Fruit fly (Drosophila melanogaster) whole organism, prepupa: Measurements from ENCODE around the gene Cse1.

Experiments used
- CG10631 ChIP-seq: fragments of 200-800 bp; sonication (Bioruptor generic); optimal IDR thresholded peaks from 2 replicates; lab custom pipeline; 2016; ENCODE audit warnings: missing biosample characterization, missing genetic modification characterization
- Gug ChIP-seq: fragments of 200-800 bp; sonication (Bioruptor generic); IDR thresholded peaks from 2 replicates; pipeline ENCODE4 v1.3.6; 2022; ENCODE audit warnings: missing biosample characterization, missing genetic modification characterization

dm6 chr2L:16837158-16837557 lies 12.2 kb upstream of the Cse1 start, which contains the start of gene Nepl9:
- TF ChIP-seq Gug (GFP tag; lab: Robert Waterston, UW) (no peak), CG10631 (GFP tag; lab: Kevin White, UChicago) (no peak)
